Worm (Caenorhabditis elegans) whole organism, mixed stage, embryonic: ENCODE measurements around the gene atg-18.

Source experiments
- M03D4.4 ChIP-seq: sonication (generic microtip); optimal IDR thresholded peaks from 2 replicates; lab custom pipeline; 2017; ENCODE audit warnings: mild to moderate bottlenecking, missing genetic modification characterization, missing compliant biosample characterization
- drap-1 ChIP-seq: fragments of 200-800 bp; sonication (Bioruptor generic); optimal IDR thresholded peaks from 3 replicates; lab custom pipeline; 2018; ENCODE audit warnings: mild to moderate bottlenecking, missing genetic modification characterization, missing compliant biosample characterization
- elt-1 ChIP-seq: sonication (generic microtip); optimal IDR thresholded peaks from 2 replicates; lab custom pipeline; 2017; ENCODE audit warnings: missing genetic modification characterization, mild to moderate bottlenecking, missing compliant biosample characterization, antibody characterized with exemption, moderate library complexity, borderline replicate concordance; ENCODE audit not compliant: insufficient read depth
- lin-13 ChIP-seq: fragments of 150-350 bp; optimal IDR thresholded peaks from 2 replicates; lab custom pipeline; 2014; ENCODE audit warnings: missing biosample characterization, missing genetic modification characterization
- lsy-2 ChIP-seq: fragments of 150-350 bp; optimal IDR thresholded peaks from 2 replicates; lab custom pipeline; 2014; ENCODE audit warnings: missing biosample characterization, missing genetic modification characterization
- mab-5 ChIP-seq: fragments of 150-350 bp; optimal IDR thresholded peaks from 2 replicates; lab custom pipeline; 2014; ENCODE audit warnings: missing biosample characterization, missing genetic modification characterization
- nhr-12 ChIP-seq: fragments of 150-350 bp; optimal IDR thresholded peaks from 2 replicates; lab custom pipeline; 2014; ENCODE audit warnings: missing biosample characterization, missing genetic modification characterization
- pha-4 ChIP-seq: fragments of 150-350 bp; optimal IDR thresholded peaks from 2 replicates; lab custom pipeline; 2018; ENCODE audit warnings: missing biosample characterization, missing genetic modification reagents, missing genetic modification characterization
- snpc-4 ChIP-seq: fragments of 150-350 bp; optimal IDR thresholded peaks from 2 replicates; lab custom pipeline; 2014; ENCODE audit warnings: missing biosample characterization, missing genetic modification characterization
- sptf-1 ChIP-seq: sonication (generic microtip); optimal IDR thresholded peaks from 2 replicates; lab custom pipeline; 2017; ENCODE audit warnings: mild to moderate bottlenecking, missing genetic modification characterization, moderate library complexity, missing compliant biosample characterization
- unc-120 ChIP-seq: sonication (generic microtip); optimal IDR thresholded peaks from 2 replicates; lab custom pipeline; 2017; ENCODE audit warnings: missing genetic modification characterization, missing compliant biosample characterization; ENCODE audit not compliant: poor library complexity, severe bottlenecking
- unc-39 ChIP-seq: fragments of 150-350 bp; optimal IDR thresholded peaks from 2 replicates; lab custom pipeline; 2014; ENCODE audit warnings: missing biosample characterization, missing genetic modification characterization
- ztf-11 ChIP-seq: fragments of 150-350 bp; optimal IDR thresholded peaks from 2 replicates; lab custom pipeline; 2014; ENCODE audit warnings: missing biosample characterization, missing genetic modification characterization

- TF ChIP-seq pha-4 (tag; lab: Kevin White, UChicago), result peak; percentile 87
- TF ChIP-seq unc-120, result peak; percentile 58
- TF ChIP-seq nhr-12 (tag; lab: Kevin White, UChicago), result no peak
- peak; percentile 50 for TF ChIP-seq lin-13 (tag; lab: Kevin White, UChicago)
- no peak for TF ChIP-seq ztf-11
- no peak for TF ChIP-seq mab-5 (tag; lab: Kevin White, UChicago)
- no peak for TF ChIP-seq drap-1
- peak; percentile 83 for TF ChIP-seq lsy-2 (tag; lab: Kevin White, UChicago)
- TF ChIP-seq snpc-4 (tag; lab: Kevin White, UChicago), result no peak
- TF ChIP-seq sptf-1, result no peak
- no peak for TF ChIP-seq unc-39 (tag; lab: Kevin White, UChicago)
- peak; percentile 17 for TF ChIP-seq M03D4.4 (tag; lab: Kevin White, UChicago)
- peak; percentile 25 for TF ChIP-seq elt-1 (tag; lab: Kevin White, UChicago)
Observed at ce11 chrV:8606099-8606696, 24.9 kb downstream of the atg-18 start, which contains the start of gene vps-60.
